Fruit fly (Drosophila melanogaster) whole organism, pupa: Measurements from ENCODE around the gene sob.

Experiments used
- CG10348 ChIP-seq: fragments of 200-800 bp; sonication (Bioruptor generic); IDR thresholded peaks from 2 replicates; pipeline ENCODE4 v1.3.6; 2022; ENCODE audit warnings: missing biosample characterization, missing genetic modification characterization
- CG12605 ChIP-seq: fragments of 200-800 bp; sonication (Bioruptor generic); IDR thresholded peaks from 2 replicates; pipeline ENCODE4 v1.3.6; 2022; ENCODE audit warnings: missing biosample characterization, missing genetic modification characterization
- CG13204 ChIP-seq: fragments of 200-800 bp; sonication (Bioruptor generic); optimal IDR thresholded peaks from 2 replicates; lab custom pipeline; 2018; ENCODE audit warnings: missing biosample characterization, mild to moderate bottlenecking, missing genetic modification characterization, moderate library complexity
- CG14655 ChIP-seq: fragments of 200-800 bp; sonication (Bioruptor generic); optimal IDR thresholded peaks from 3 replicates; lab custom pipeline; 2017; ENCODE audit warnings: mild to moderate bottlenecking, missing biosample characterization, missing genetic modification reagents, missing genetic modification characterization
- CG15710 ChIP-seq: fragments of 200-800 bp; sonication (Bioruptor generic); optimal IDR thresholded peaks from 2 replicates; lab custom pipeline; 2018; ENCODE audit warnings: missing biosample characterization, mild to moderate bottlenecking, missing genetic modification characterization, moderate library complexity
- CG34367 ChIP-seq: fragments of 200-800 bp; sonication (Bioruptor generic); optimal IDR thresholded peaks from 2 replicates; lab custom pipeline; 2018; ENCODE audit warnings: missing biosample characterization, mild to moderate bottlenecking, missing genetic modification characterization
- CG4496 ChIP-seq: fragments of 200-800 bp; sonication (Bioruptor generic); IDR thresholded peaks from 3 replicates; pipeline ENCODE4 v1.3.6; 2022; ENCODE audit warnings: missing biosample characterization, missing genetic modification characterization
- CG8159 ChIP-seq: fragments of 200-800 bp; sonication (Bioruptor generic); optimal IDR thresholded peaks from 3 replicates; lab custom pipeline; 2018; ENCODE audit warnings: missing biosample characterization, mild to moderate bottlenecking, missing genetic modification characterization, moderate library complexity
- CG8301 ChIP-seq: fragments of 200-800 bp; sonication (Bioruptor generic); optimal IDR thresholded peaks from 2 replicates; lab custom pipeline; 2018; ENCODE audit warnings: missing biosample characterization, mild to moderate bottlenecking, missing genetic modification characterization
- D1 ChIP-seq: fragments of 200-800 bp; sonication (Bioruptor generic); optimal IDR thresholded peaks from 2 replicates; lab custom pipeline; 2018; ENCODE audit warnings: missing biosample characterization, mild to moderate bottlenecking, missing genetic modification characterization, moderate library complexity
- fd96Ca ChIP-seq: fragments of 200-800 bp; sonication (Bioruptor generic); IDR thresholded peaks from 3 replicates; pipeline ENCODE4 v1.3.6; 2022; ENCODE audit warnings: missing biosample characterization, missing genetic modification characterization
- gl ChIP-seq: fragments of 200-800 bp; sonication (Bioruptor generic); optimal IDR thresholded peaks from 2 replicates; lab custom pipeline; 2018; ENCODE audit warnings: missing biosample characterization, mild to moderate bottlenecking, missing genetic modification characterization

dm6 chr2L:3584296-3584671 lies 3.7 kb upstream of the sob start:
- TF ChIP-seq D1 (tag; lab: Kevin White, UChicago) (no peak), CG15710 (tag; lab: Kevin White, UChicago) (no peak), CG8301 (tag; lab: Kevin White, UChicago) (no peak), CG34367 (tag; lab: Kevin White, UChicago) (no peak), CG14655 (no peak), CG10348 (GFP tag; lab: Robert Waterston, UW) (no peak), CG4496 (GFP tag; lab: Robert Waterston, UW) (no peak), gl (tag; lab: Kevin White, UChicago) (no peak), CG8159 (tag; lab: Kevin White, UChicago) (no peak), fd96Ca (GFP tag; lab: Robert Waterston, UW) (no peak), CG12605 (GFP tag; lab: Robert Waterston, UW) (no peak), CG13204 (GFP tag; lab: Kevin White, UChicago) (no peak)
